Fruit fly (Drosophila melanogaster) whole organism, pupa: Measurements from ENCODE around the gene Sptr.

Experiments
- CG10348 ChIP-seq: fragments of 200-800 bp; sonication (Bioruptor generic); IDR thresholded peaks from 2 replicates; pipeline ENCODE4 v1.3.6; 2022; ENCODE audit warnings: missing biosample characterization, missing genetic modification characterization
- CG13204 ChIP-seq: fragments of 200-800 bp; sonication (Bioruptor generic); optimal IDR thresholded peaks from 2 replicates; lab custom pipeline; 2018; ENCODE audit warnings: missing biosample characterization, mild to moderate bottlenecking, missing genetic modification characterization, moderate library complexity
- D1 ChIP-seq: fragments of 200-800 bp; sonication (Bioruptor generic); optimal IDR thresholded peaks from 2 replicates; lab custom pipeline; 2018; ENCODE audit warnings: missing biosample characterization, mild to moderate bottlenecking, missing genetic modification characterization, moderate library complexity
- Pif1A ChIP-seq: fragments of 200-800 bp; sonication (Bioruptor generic); optimal IDR thresholded peaks from 3 replicates; lab custom pipeline; 2016; ENCODE audit warnings: missing biosample characterization, missing genetic modification characterization
- Pif1B ChIP-seq: fragments of 200-800 bp; sonication (Bioruptor generic); optimal IDR thresholded peaks from 3 replicates; lab custom pipeline; 2016; ENCODE audit warnings: missing biosample characterization, missing genetic modification characterization

DNA sequence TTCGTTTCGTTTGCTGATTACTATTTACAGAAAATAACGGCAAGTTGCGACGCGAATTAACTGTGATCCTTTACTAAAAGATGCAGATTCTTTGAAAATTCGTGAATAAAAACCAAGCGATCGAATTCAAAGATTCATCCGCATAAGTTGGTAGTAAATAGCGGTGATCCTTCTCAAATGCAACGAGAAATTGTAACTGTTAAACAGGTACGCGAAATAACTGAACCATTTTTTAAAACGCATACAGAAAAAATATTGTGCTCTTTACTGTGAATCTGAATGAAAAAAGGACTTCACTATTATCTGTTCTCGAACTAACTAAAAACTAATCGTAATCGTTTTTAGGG, 42.8 kb downstream of the Sptr start:
- TF ChIP-seq CG13204 (GFP tag; lab: Kevin White, UChicago): no peak
- no peak for TF ChIP-seq Pif1B (GFP tag; lab: Kevin White, UChicago)
- TF ChIP-seq D1: no peak
- TF ChIP-seq CG10348 (GFP tag; lab: Robert Waterston, UW): no peak
- TF ChIP-seq Pif1A (GFP tag; lab: Kevin White, UChicago): no peak
